Worm (Caenorhabditis elegans): ENCODE data around the gene gap-2.

gap-2 gene

ce11 chrX:9465722-9466132 is 6.5 kb upstream of the gap-2 start (continued):
- TF ChIP-seq lin-35 (GFP tag; optimal IDR thresholded peaks at IDR 0.05) (peak in 2 of 3 experiments; percentile 90 to 99), dox-1 (GFP tag; IDR thresholded peaks at IDR 0.05) (peak; percentile 98), nfyb-1 (GFP tag; IDR thresholded peaks at IDR 0.05) (peak; percentile 98), bed-2 (GFP tag; IDR thresholded peaks at IDR 0.05) (peak; percentile 90), F10E7.11 (tag; optimal IDR thresholded peaks at IDR 0.05) (peak; percentile 95), ama-1 (optimal IDR thresholded peaks at IDR 0.05) (no peak), ama-1 (GFP tag; optimal IDR thresholded peaks at IDR 0.05) (peak in 1 of 2 experiments; percentile 60), ceh-100 (GFP tag; IDR thresholded peaks at IDR 0.05) (peak; percentile 77), snpc-1.1 (tag; optimal IDR thresholded peaks at IDR 0.05; ENCODE audit: insufficient read depth) (no peak), atf-7 (tag; optimal IDR thresholded peaks at IDR 0.05) (peak; percentile 99), sdz-38 (tag; optimal IDR thresholded peaks at IDR 0.05) (no peak), ztf-22 (GFP tag; optimal IDR thresholded peaks at IDR 0.05) (peak; percentile 92), chd-7 (tag; optimal IDR thresholded peaks at IDR 0.05) (peak; percentile 96), T07F8.4 (tag; optimal IDR thresholded peaks at IDR 0.05) (peak; percentile 93), sptf-2 (GFP tag; optimal IDR thresholded peaks at IDR 0.05) (peak; percentile 70), repo-1 (tag; optimal IDR thresholded peaks at IDR 0.05) (peak; percentile 100), tbp1 (GFP tag; optimal IDR thresholded peaks at IDR 0.05) (peak; percentile 81), lin-26 (GFP tag; IDR thresholded peaks at IDR 0.05) (peak; percentile 89), madf-6 (GFP tag; IDR thresholded peaks at IDR 0.05) (no peak), unc-130 (GFP tag; optimal IDR thresholded peaks at IDR 0.05) (peak; percentile 60), madf-10 (tag; optimal IDR thresholded peaks at IDR 0.05) (peak; percentile 96), lsy-27 (tag; optimal IDR thresholded peaks at IDR 0.05; ENCODE audit: borderline replicate concordance, insufficient read depth) (no peak), attf-3 (GFP tag; conservative IDR thresholded peaks at IDR 0.05) (peak; percentile 54), lir-1 (GFP tag; conservative IDR thresholded peaks at IDR 0.05) (peak; percentile 89), F49E8.2 (tag; optimal IDR thresholded peaks at IDR 0.05; ENCODE audit: insufficient read depth) (no peak), lag-1 (GFP tag; IDR thresholded peaks at IDR 0.05) (0 out of 2 replicates have a peak, but pooled peaks have one; percentile 23), tbx-9 (tag; optimal IDR thresholded peaks at IDR 0.05; ENCODE audit: borderline replicate concordance) (no peak), pbrm-1 (GFP tag; IDR thresholded peaks at IDR 0.05) (peak; percentile 95), F52B5.7 (tag; optimal IDR thresholded peaks at IDR 0.05) (peak; percentile 89), rcor-1 (GFP tag; IDR thresholded peaks at IDR 0.05) (peak; percentile 98), xnd-1 (tag; optimal IDR thresholded peaks at IDR 0.05) (no peak), ccch-3 (GFP tag; optimal IDR thresholded peaks at IDR 0.05) (peak; percentile 94), F37B4.10 (GFP tag; IDR thresholded peaks at IDR 0.05) (no peak), snpc-1.3 (tag; optimal IDR thresholded peaks at IDR 0.05; ENCODE audit: insufficient read depth) (peak; percentile 17), snpc-3.4 (tag; optimal IDR thresholded peaks at IDR 0.05) (peak; percentile 49), hsf-1 (GFP tag; IDR thresholded peaks at IDR 0.05) (no peak), ztf-18 (tag; optimal IDR thresholded peaks at IDR 0.05) (peak; percentile 64), ets-4 (GFP tag; optimal IDR thresholded peaks at IDR 0.05) (peak; percentile 81), ceh-40 (GFP tag; IDR thresholded peaks at IDR 0.05) (no peak; the same call in 1 of the 2 replicates), ceh-91 (GFP tag; IDR thresholded peaks at IDR 0.05) (0 out of 2 replicates have a peak, but pooled peaks have one; percentile 9), gei-17 (GFP tag; optimal IDR thresholded peaks at IDR 0.05) (peak; percentile 99), B0019.2 (GFP tag; conservative IDR thresholded peaks at IDR 0.05) (no peak), aptf-2 (GFP tag; conservative IDR thresholded peaks at IDR 0.05) (no peak), F57C9.4 (tag; optimal IDR thresholded peaks at IDR 0.05) (no peak), F57A8.1 (GFP tag; optimal IDR thresholded peaks at IDR 0.05) (peak; percentile 93), dpff-1 (tag; optimal IDR thresholded peaks at IDR 0.05) (peak; percentile 93), B0336.3 (GFP tag; IDR thresholded peaks at IDR 0.05) (peak; percentile 99), F39B2.1 (GFP tag; IDR thresholded peaks at IDR 0.05) (no peak)
